Worm (Caenorhabditis elegans) whole organism, L4/young adult: Measurements from ENCODE around the gene F31F6.2.
A peak's percentile ranks its signal among the peaks of the same experiment; 100 is the strongest.

Experiments used
- W03F9.2 ChIP-seq: fragments of 150-350 bp; optimal IDR thresholded peaks from 2 replicates; lab custom pipeline; 2014; ENCODE audit warnings: missing biosample characterization, missing genetic modification characterization
- dao-5 ChIP-seq: sonication (generic microtip); optimal IDR thresholded peaks from 2 replicates; lab custom pipeline; 2016; ENCODE audit warnings: missing genotype, missing genetic modification characterization, moderate library complexity, missing compliant biosample characterization
- him-1 ChIP-seq: sonication (generic microtip); optimal IDR thresholded peaks from 2 replicates; lab custom pipeline; 2016; ENCODE audit warnings: missing genotype, missing genetic modification reagents, missing genetic modification characterization, missing compliant biosample characterization

The F31F6.2 gene

ce11 chrX:14838339-14838738 lies 33.3 kb downstream of the F31F6.2 start:
- TF ChIP-seq him-1, result no peak
- no peak for TF ChIP-seq dao-5 (tag; lab: Kevin White, UChicago)
- no peak for TF ChIP-seq W03F9.2 (tag; lab: Kevin White, UChicago)

ce11 chrX:14831531-14831930 lies 40.1 kb downstream of the F31F6.2 start, which contains the start of gene dpf-2:
TSS of gene dpf-2 (plus strand) at chrX:14831831.
- no peak for TF ChIP-seq dao-5 (tag; lab: Kevin White, UChicago)
- no peak for TF ChIP-seq him-1
- no peak for TF ChIP-seq W03F9.2 (tag; lab: Kevin White, UChicago)

- TF ChIP-seq W03F9.2 (tag; lab: Kevin White, UChicago) (no peak), him-1 (no peak), dao-5 (tag; lab: Kevin White, UChicago) (no peak)
Observed at ce11 chrX:14828766-14829165, 42.9 kb downstream of the F31F6.2 start.

- no peak for TF ChIP-seq dao-5 (tag; lab: Kevin White, UChicago)
- peak; percentile 71 for TF ChIP-seq W03F9.2 (tag; lab: Kevin White, UChicago)
- TF ChIP-seq him-1, result peak; percentile 43
Observed at ce11 chrX:14824490-14825050, 47.1 kb downstream of the F31F6.2 start, which contains the start of gene mbk-1. TSS of gene mbk-1 (minus strand) at chrX:14824540.

ce11 chrX:14819495-14819894 lies 52.2 kb downstream of the F31F6.2 start:
- TF ChIP-seq W03F9.2 (tag; lab: Kevin White, UChicago) (no peak), dao-5 (tag; lab: Kevin White, UChicago) (no peak), him-1 (no peak)
